Worm (Caenorhabditis elegans) whole organism, L1 larva: ENCODE results near the gene ubc-17.

Experiments used
- C16A3.4 ChIP-seq: fragments of 150-350 bp; optimal IDR thresholded peaks from 2 replicates; lab custom pipeline; 2014; ENCODE audit warnings: missing biosample characterization, missing genetic modification characterization
- alr-1 ChIP-seq: fragments of 200-800 bp; sonication (Bioruptor generic); optimal IDR thresholded peaks from 2 replicates; lab custom pipeline; 2018; ENCODE audit warnings: borderline replicate concordance, mild to moderate bottlenecking, missing genetic modification characterization, missing compliant biosample characterization
- aly-2 ChIP-seq: fragments of 150-350 bp; optimal IDR thresholded peaks from 2 replicates; lab custom pipeline; 2014; ENCODE audit warnings: missing biosample characterization, missing genetic modification characterization
- ceh-63 ChIP-seq: fragments of 200-800 bp; sonication (Bioruptor generic); optimal IDR thresholded peaks from 2 replicates; lab custom pipeline; 2018; ENCODE audit warnings: mild to moderate bottlenecking, missing genetic modification characterization, missing compliant biosample characterization
- ceh-8 ChIP-seq: fragments of 200-800 bp; sonication (Bioruptor generic); optimal IDR thresholded peaks from 2 replicates; lab custom pipeline; 2018; ENCODE audit warnings: mild to moderate bottlenecking, missing genetic modification characterization, moderate library complexity, missing compliant biosample characterization
- ceh-82 ChIP-seq, 3 experiments: fragments of 150-350 bp in 1 of 3; sonication (generic microtip) in 2 of 3; optimal IDR thresholded peaks; 2 replicates each; lab custom pipeline; 2014 to 2017; ENCODE audit warnings: missing biosample characterization in 3 of 3, missing genetic modification characterization in 3 of 3
- ces-1 ChIP-seq: fragments of 150-350 bp; optimal IDR thresholded peaks from 2 replicates; lab custom pipeline; 2014; ENCODE audit warnings: missing biosample characterization, missing genetic modification reagents, missing genetic modification characterization
- dpl-1 ChIP-seq, 3 experiments: fragments of 150-350 bp in 2 of 3; sonication (generic microtip) in 1 of 3; optimal IDR thresholded peaks; 2 replicates each; lab custom pipeline; 2014 to 2017; ENCODE audit warnings: missing biosample characterization in 3 of 3, missing genetic modification characterization in 3 of 3, missing genetic modification reagents in 3 of 3
- egl-27 ChIP-seq, 2 experiments: fragments of 150-350 bp in 1 of 2; sonication (generic microtip); optimal IDR thresholded peaks; 3 replicates each; lab custom pipeline; 2017 to 2018; ENCODE audit warnings: missing biosample characterization in 2 of 2, missing genetic modification characterization in 2 of 2, missing genetic modification reagents in 2 of 2
- elt-2 ChIP-seq: sonication (generic microtip); optimal IDR thresholded peaks from 2 replicates; lab custom pipeline; 2016; ENCODE audit warnings: missing genetic modification characterization, mild to moderate bottlenecking, inconsistent platforms, missing compliant biosample characterization, missing genetic modification reagents
- elt-3 ChIP-seq, 6 experiments: fragments of 150-350 bp in 1 of 6; sonication (generic microtip); optimal IDR thresholded peaks; 2 replicates each; lab custom pipeline; 2017 to 2018; ENCODE audit warnings: missing biosample characterization in 6 of 6, missing genetic modification characterization in 6 of 6, inconsistent platforms in 1 of 6
- ets-5 ChIP-seq: fragments of 200-800 bp; sonication (Bioruptor generic); IDR thresholded peaks from 2 replicates; pipeline ENCODE4 v1.3.6; 2022; ENCODE audit warnings: missing genetic modification characterization, missing compliant biosample characterization
- fkh-10 ChIP-seq: sonication (generic microtip); optimal IDR thresholded peaks from 2 replicates; lab custom pipeline; 2017; ENCODE audit warnings: missing biosample characterization, missing genetic modification reagents, missing genetic modification characterization
- fkh-4 ChIP-seq: sonication (generic microtip); optimal IDR thresholded peaks from 2 replicates; lab custom pipeline; 2016; ENCODE audit warnings: missing compliant biosample characterization, missing genetic modification characterization, borderline replicate concordance
- fkh-8 ChIP-seq: sonication (generic microtip); optimal IDR thresholded peaks from 2 replicates; lab custom pipeline; 2016; ENCODE audit warnings: mild to moderate bottlenecking, missing genetic modification characterization, missing compliant biosample characterization
- fos-1 ChIP-seq: fragments of 150-350 bp; optimal IDR thresholded peaks from 2 replicates; lab custom pipeline; 2014; ENCODE audit warnings: missing biosample characterization, missing genetic modification characterization
- grh-1 ChIP-seq: fragments of 200-800 bp; sonication (Bioruptor generic); IDR thresholded peaks from 2 replicates; pipeline ENCODE4 v1.3.6; 2022; ENCODE audit warnings: missing genetic modification reagents, missing genetic modification characterization, missing compliant biosample characterization
- hlh-17 ChIP-seq: fragments of 200-800 bp; sonication (Bioruptor generic); optimal IDR thresholded peaks from 2 replicates; lab custom pipeline; 2018; ENCODE audit warnings: missing genetic modification characterization, mild to moderate bottlenecking, missing compliant biosample characterization, moderate library complexity, borderline replicate concordance
- hlh-4 ChIP-seq: sonication (generic microtip); optimal IDR thresholded peaks from 2 replicates; lab custom pipeline; 2016; ENCODE audit warnings: mild to moderate bottlenecking, missing genetic modification characterization, missing compliant biosample characterization
- hpl-2 ChIP-seq: fragments of 150-350 bp; optimal IDR thresholded peaks from 2 replicates; lab custom pipeline; 2014; ENCODE audit warnings: missing biosample characterization, missing genetic modification reagents, missing genetic modification characterization
- isw-1 ChIP-seq: fragments of 200-800 bp; sonication (Bioruptor generic); IDR thresholded peaks from 2 replicates; pipeline ENCODE4 v1.3.6; 2022; ENCODE audit warnings: missing genetic modification characterization, missing compliant biosample characterization
- lin-13 ChIP-seq: fragments of 150-350 bp; optimal IDR thresholded peaks from 2 replicates; lab custom pipeline; 2014; ENCODE audit warnings: missing biosample characterization, missing genetic modification reagents, missing genetic modification characterization
- lin-15B ChIP-seq: fragments of 150-350 bp; sonication (generic microtip); optimal IDR thresholded peaks from 3 replicates; lab custom pipeline; 2014; ENCODE audit warnings: missing biosample characterization, missing genetic modification characterization
- lin-35 ChIP-seq, 2 experiments: fragments of 150-350 bp; optimal IDR thresholded peaks; 2 replicates each; lab custom pipeline; 2014; ENCODE audit warnings: missing biosample characterization in 2 of 2, missing genetic modification characterization in 2 of 2, missing genetic modification reagents in 2 of 2
- lin-39 ChIP-seq: fragments of 150-350 bp; optimal IDR thresholded peaks from 2 replicates; lab custom pipeline; 2014; ENCODE audit warnings: missing biosample characterization, missing genetic modification reagents, missing genetic modification characterization
- mdl-1 ChIP-seq, 2 experiments: fragments of 150-350 bp; optimal IDR thresholded peaks; 2 replicates each; lab custom pipeline; 2014 to 2017; ENCODE audit warnings: missing biosample characterization in 2 of 2, missing genetic modification characterization in 2 of 2, inconsistent platforms in 1 of 2
- mef-2 ChIP-seq: fragments of 150-350 bp; optimal IDR thresholded peaks from 2 replicates; lab custom pipeline; 2014; ENCODE audit warnings: missing biosample characterization, missing genetic modification characterization
- mep-1 ChIP-seq: fragments of 150-350 bp; optimal IDR thresholded peaks from 2 replicates; lab custom pipeline; 2014; ENCODE audit warnings: missing biosample characterization, missing genetic modification characterization
- nhr-11 ChIP-seq: fragments of 150-350 bp; optimal IDR thresholded peaks from 2 replicates; lab custom pipeline; 2014; ENCODE audit warnings: missing biosample characterization, missing genetic modification characterization
- nhr-12 ChIP-seq: sonication (generic microtip); optimal IDR thresholded peaks from 2 replicates; lab custom pipeline; 2017; ENCODE audit warnings: missing biosample characterization, missing genetic modification characterization
- nhr-19 ChIP-seq: fragments of 200-800 bp; sonication (Bioruptor generic); conservative IDR thresholded peaks from 2 replicates; pipeline ENCODE4 v1.3.6; 2022; ENCODE audit warnings: missing genetic modification characterization, missing compliant biosample characterization
- nhr-20 ChIP-seq: sonication (generic microtip); optimal IDR thresholded peaks from 2 replicates; lab custom pipeline; 2016; ENCODE audit warnings: mild to moderate bottlenecking, missing genetic modification characterization, missing compliant biosample characterization
- nhr-237 ChIP-seq: fragments of 150-350 bp; optimal IDR thresholded peaks from 2 replicates; lab custom pipeline; 2014; ENCODE audit warnings: missing biosample characterization, missing genetic modification characterization
- nhr-28 ChIP-seq: fragments of 150-350 bp; optimal IDR thresholded peaks from 2 replicates; lab custom pipeline; 2014; ENCODE audit warnings: missing biosample characterization, missing genetic modification characterization
- nhr-47 ChIP-seq: sonication (generic microtip); optimal IDR thresholded peaks from 2 replicates; lab custom pipeline; 2016; ENCODE audit warnings: mild to moderate bottlenecking, missing genetic modification characterization, moderate library complexity, missing compliant biosample characterization
- nhr-71 ChIP-seq: sonication (generic microtip); optimal IDR thresholded peaks from 2 replicates; lab custom pipeline; 2016; ENCODE audit warnings: mild to moderate bottlenecking, missing genetic modification characterization, moderate library complexity, missing compliant biosample characterization
- nhr-77 ChIP-seq: fragments of 150-350 bp; optimal IDR thresholded peaks from 2 replicates; lab custom pipeline; 2014; ENCODE audit warnings: missing biosample characterization, missing genetic modification characterization
- nhr-84 ChIP-seq: sonication (generic microtip); optimal IDR thresholded peaks from 2 replicates; lab custom pipeline; 2017; ENCODE audit warnings: missing biosample characterization, missing genetic modification characterization
- nhr-85 ChIP-seq: sonication (generic microtip); peaks from one replicate; lab custom pipeline; 2016; ENCODE audit warnings: missing genetic modification characterization, inconsistent platforms, missing compliant biosample characterization
- pax-3 ChIP-seq: fragments of 200-800 bp; sonication (Bioruptor generic); optimal IDR thresholded peaks from 2 replicates; lab custom pipeline; 2018; ENCODE audit warnings: mild to moderate bottlenecking, missing genetic modification characterization, moderate library complexity, missing compliant biosample characterization
- pqm-1 ChIP-seq: sonication (generic microtip); optimal IDR thresholded peaks from 3 replicates; lab custom pipeline; 2017; ENCODE audit warnings: missing biosample characterization, missing genetic modification characterization
- rnt-1 ChIP-seq: sonication (generic microtip); optimal IDR thresholded peaks from 2 replicates; lab custom pipeline; 2016; ENCODE audit warnings: mild to moderate bottlenecking, missing genetic modification characterization, moderate library complexity, missing compliant biosample characterization
- snu-23 ChIP-seq: sonication (generic microtip); optimal IDR thresholded peaks from 2 replicates; lab custom pipeline; 2016; ENCODE audit warnings: missing genetic modification characterization, missing compliant biosample characterization
- sup-37 ChIP-seq: fragments of 200-800 bp; sonication (Bioruptor generic); optimal IDR thresholded peaks from 2 replicates; lab custom pipeline; 2018; ENCODE audit warnings: mild to moderate bottlenecking, missing genetic modification characterization, missing compliant biosample characterization
- tbx-2 ChIP-seq: sonication (generic microtip); optimal IDR thresholded peaks from 2 replicates; lab custom pipeline; 2016; ENCODE audit warnings: missing genetic modification characterization, missing compliant biosample characterization
- unc-130 ChIP-seq: fragments of 150-350 bp; optimal IDR thresholded peaks from 2 replicates; lab custom pipeline; 2017; ENCODE audit warnings: missing biosample characterization, missing genetic modification characterization, inconsistent platforms
- unc-30 ChIP-seq: sonication (generic microtip); optimal IDR thresholded peaks from 2 replicates; lab custom pipeline; 2017; ENCODE audit warnings: missing biosample characterization, missing genetic modification characterization
- unc-62 ChIP-seq: fragments of 150-350 bp; optimal IDR thresholded peaks from 2 replicates; lab custom pipeline; 2014; ENCODE audit warnings: missing biosample characterization, missing genetic modification reagents, missing genetic modification characterization
- xbp-1 ChIP-seq: sonication (generic microtip); optimal IDR thresholded peaks from 2 replicates; lab custom pipeline; 2016; ENCODE audit warnings: missing genetic modification characterization, missing compliant biosample characterization
- zag-1 ChIP-seq: fragments of 150-350 bp; optimal IDR thresholded peaks from 2 replicates; lab custom pipeline; 2014; ENCODE audit warnings: missing biosample characterization, missing genetic modification characterization
- zip-4 ChIP-seq: fragments of 200-800 bp; sonication (Bioruptor generic); optimal IDR thresholded peaks from 2 replicates; lab custom pipeline; 2018; ENCODE audit warnings: mild to moderate bottlenecking, missing genetic modification characterization, moderate library complexity, missing compliant biosample characterization
- ztf-11 ChIP-seq, 2 experiments: sonication (generic microtip); optimal IDR thresholded peaks; 2 replicates each; lab custom pipeline; 2016 to 2017; ENCODE audit warnings: missing genetic modification characterization in 2 of 2, missing biosample characterization in 1 of 2, missing compliant biosample characterization in 1 of 2
- ztf-4 ChIP-seq: fragments of 150-350 bp; optimal IDR thresholded peaks from 2 replicates; lab custom pipeline; 2014; ENCODE audit warnings: missing biosample characterization, missing genetic modification characterization

The ubc-17 gene

ce11 chrX:7068400-7068799, 18.0 kb downstream of the ubc-17 start, which contains the start of gene pdi-6:
Gene pdi-6 (minus strand): TSS chrX:7068563.
- TF ChIP-seq hlh-4 (no peak), snu-23 (GFP tag; lab: Kevin White, UChicago) (peak; percentile 90), egl-27 (tag; optimal IDR thresholded peaks at IDR 0.05; lab: Kevin White, UChicago) (peak in 1 of 2 experiments; percentile 75), fos-1 (tag; lab: Kevin White, UChicago) (peak; percentile 55), ces-1 (GFP tag; lab: Kevin White, UChicago) (no peak), elt-3 (tag; optimal IDR thresholded peaks at IDR 0.05; lab: Kevin White, UChicago) (peak in 5 of 6 experiments; percentile 86 to 95 (median 90)), nhr-47 (tag; lab: Kevin White, UChicago) (peak; percentile 88), zag-1 (tag; lab: Kevin White, UChicago) (no peak), ztf-4 (tag; lab: Kevin White, UChicago) (peak; percentile 32), ceh-8 (GFP tag; lab: Kevin White, UChicago) (no peak), unc-62 (GFP tag; lab: Kevin White, UChicago) (no peak), nhr-28 (tag; lab: Kevin White, UChicago) (no peak), ceh-63 (GFP tag; lab: Kevin White, UChicago) (no peak), nhr-12 (tag; lab: Kevin White, UChicago) (no peak), fkh-4 (tag; lab: Kevin White, UChicago) (peak; percentile 38), mef-2 (peak; percentile 15), fkh-10 (GFP tag; lab: Kevin White, UChicago) (peak; percentile 13), nhr-84 (no peak), lin-39 (tag; lab: Kevin White, UChicago) (peak; percentile 57), sup-37 (GFP tag; lab: Kevin White, UChicago) (peak; percentile 39), unc-30 (tag; lab: Kevin White, UChicago) (no peak), grh-1 (GFP tag; lab: Robert Waterston, UW) (peak; percentile 89), lin-35 (GFP tag; optimal IDR thresholded peaks at IDR 0.05; lab: Kevin White, UChicago) (peak; percentile 70 to 89), fkh-8 (peak; percentile 78), mdl-1 (tag; optimal IDR thresholded peaks at IDR 0.05; lab: Kevin White, UChicago) (peak in 1 of 2 experiments; percentile 91), nhr-237 (tag; lab: Kevin White, UChicago) (peak; percentile 70), C16A3.4 (tag; lab: Kevin White, UChicago) (peak; percentile 92), rnt-1 (tag; lab: Kevin White, UChicago) (peak; percentile 96), ceh-82 (tag; optimal IDR thresholded peaks at IDR 0.05; lab: Kevin White, UChicago) (peak; percentile 85 to 91 (median 87)), nhr-71 (peak; percentile 94), tbx-2 (tag; lab: Kevin White, UChicago) (peak; percentile 88), lin-15B (peak; percentile 94), alr-1 (no peak), xbp-1 (tag; lab: Kevin White, UChicago) (peak; percentile 100), elt-2 (tag; lab: Kevin White, UChicago) (peak; percentile 81), nhr-19 (GFP tag; lab: Robert Waterston, UW) (peak; percentile 90), ztf-11 (tag; optimal IDR thresholded peaks at IDR 0.05; lab: Kevin White, UChicago) (peak in 1 of 2 experiments; percentile 81), nhr-85 (tag; lab: Kevin White, UChicago) (peak; percentile 93), unc-130 (tag; lab: Kevin White, UChicago) (peak; percentile 58), nhr-11 (tag; lab: Kevin White, UChicago) (peak; percentile 63), hpl-2 (GFP tag; lab: Kevin White, UChicago) (peak; percentile 53), mep-1 (peak; percentile 91), ets-5 (GFP tag; lab: Robert Waterston, UW) (no peak), nhr-20 (tag; lab: Kevin White, UChicago) (peak; percentile 90), hlh-17 (GFP tag; lab: Kevin White, UChicago) (no peak), isw-1 (peak; percentile 81), pqm-1 (tag; lab: Kevin White, UChicago) (peak; percentile 5), aly-2 (tag; lab: Kevin White, UChicago) (no peak), lin-13 (peak; percentile 91), pax-3 (tag; lab: Kevin White, UChicago) (peak; percentile 81), nhr-77 (tag; lab: Kevin White, UChicago) (peak; percentile 85), dpl-1 (GFP tag; optimal IDR thresholded peaks at IDR 0.05; lab: Kevin White, UChicago) (peak; percentile 67 to 78 (median 76)), zip-4 (peak; percentile 81)
